Fruit fly (Drosophila melanogaster) whole organism: ENCODE results near the gene mRRF1.
A peak's percentile ranks its signal among the peaks of the same experiment; 100 is the strongest.

Experiments used
- CG8478 ChIP-seq: fragments of >200 bp; optimal IDR thresholded peaks from 2 replicates; lab custom pipeline; 2018; ENCODE audit warnings: inconsistent platforms
- Dll ChIP-seq: fragments of >200 bp; optimal IDR thresholded peaks from 2 replicates; lab custom pipeline; 2017
- EcR ChIP-seq, 2 experiments: fragments of >200 bp; optimal IDR thresholded peaks; 2 replicates each; lab custom pipeline; 2017; ENCODE audit warnings: missing biosample characterization in 2 of 2, missing genetic modification characterization in 2 of 2, missing genetic modification reagents in 2 of 2
- pan ChIP-seq: fragments of >200 bp; optimal IDR thresholded peaks from 2 replicates; lab custom pipeline; 2017
- psq ChIP-seq: fragments of >200 bp; optimal IDR thresholded peaks from 2 replicates; lab custom pipeline; 2017
- usp ChIP-seq: fragments of >200 bp; optimal IDR thresholded peaks from 2 replicates; lab custom pipeline; 2017; ENCODE audit warnings: missing biosample characterization, missing genetic modification characterization, mixed read lengths

The mRRF1 gene

DNA sequence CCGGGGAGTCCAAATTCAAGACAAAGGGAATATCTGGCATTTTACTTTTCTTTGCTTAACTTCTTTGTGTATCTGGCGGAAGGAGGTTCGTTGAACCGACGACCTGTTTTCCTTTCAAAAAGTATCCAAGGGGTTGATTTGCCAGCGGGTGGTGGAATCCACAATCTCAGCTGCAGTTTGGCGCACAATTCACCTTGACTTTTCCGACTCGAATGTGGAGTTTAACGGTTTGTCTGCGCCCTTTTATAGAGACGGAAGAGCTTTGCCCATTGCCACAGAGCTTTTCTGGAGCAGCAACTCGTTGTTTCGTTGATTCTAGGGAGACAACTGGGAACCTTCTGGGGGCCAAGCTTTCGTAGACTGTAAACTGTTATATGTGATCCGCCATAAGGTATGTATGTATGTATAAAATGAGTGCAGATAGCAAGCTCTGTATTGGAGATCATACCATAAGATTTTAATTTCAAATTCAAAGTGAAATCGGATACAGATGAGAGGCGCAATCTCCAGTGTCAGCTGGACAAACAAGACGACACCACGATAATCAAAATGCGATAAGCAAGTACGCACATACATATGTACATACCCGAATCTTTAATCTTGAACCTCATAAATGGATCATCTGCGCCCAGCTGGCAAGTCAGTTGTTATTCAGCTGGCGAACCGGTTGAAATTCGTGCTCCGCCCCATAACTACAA is 8.3 kb downstream of the mRRF1 start, which contains the start of the genes Hsp67Bc, CG4456 and Hsp22:
Hsp67Bc (minus strand) TSS at position 220 of the 698 bp plus-strand sequence.
CG4456 (plus strand) TSS at position 445 of the 698 bp plus-strand sequence.
Hsp22 (plus strand) TSS at position 654 of the 698 bp plus-strand sequence.
- TF ChIP-seq EcR (GFP tag; optimal IDR thresholded peaks at IDR 0.05; lab: Kevin White, UChicago) (peak in 1 of 2 experiments; percentile 72), Dll (lab: Kevin White, UChicago) (no peak)

DNA sequence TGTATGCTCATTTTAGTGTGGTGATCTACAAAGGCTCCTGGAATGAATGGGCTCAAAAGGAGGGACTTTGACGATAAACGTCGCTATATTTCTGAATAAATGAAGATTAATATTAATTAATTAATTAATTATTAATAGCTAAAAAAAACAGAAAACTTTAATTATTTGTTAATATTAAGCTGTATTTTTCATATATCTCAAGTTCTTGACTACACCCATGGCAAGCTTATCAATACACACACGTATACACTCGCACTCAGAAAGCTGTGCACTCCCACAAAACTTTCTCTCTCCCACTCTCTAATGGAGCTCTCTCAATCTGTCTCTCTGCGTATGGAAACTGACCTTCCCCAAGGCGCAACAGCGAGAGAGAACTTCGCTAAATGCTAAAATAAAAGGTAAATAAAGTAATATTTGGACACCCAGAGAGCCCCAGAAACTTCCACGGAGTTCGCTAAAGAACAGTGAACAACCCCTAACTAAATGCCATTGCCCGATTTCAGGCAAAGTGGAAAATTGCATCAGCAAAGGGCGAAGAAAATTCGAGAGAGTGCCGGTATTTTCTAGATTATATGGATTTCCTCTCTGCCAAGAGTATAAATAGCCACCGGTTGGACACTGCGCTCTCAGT is 9.3 kb downstream of the mRRF1 start:
- TF ChIP-seq Dll (lab: Kevin White, UChicago) (no peak), pan (lab: Kevin White, UChicago) (no peak), psq (lab: Kevin White, UChicago) (no peak), EcR (GFP tag; optimal IDR thresholded peaks at IDR 0.05; lab: Kevin White, UChicago) (peak; percentile 26 to 68), CG8478 (lab: Kevin White, UChicago) (no peak)

DNA sequence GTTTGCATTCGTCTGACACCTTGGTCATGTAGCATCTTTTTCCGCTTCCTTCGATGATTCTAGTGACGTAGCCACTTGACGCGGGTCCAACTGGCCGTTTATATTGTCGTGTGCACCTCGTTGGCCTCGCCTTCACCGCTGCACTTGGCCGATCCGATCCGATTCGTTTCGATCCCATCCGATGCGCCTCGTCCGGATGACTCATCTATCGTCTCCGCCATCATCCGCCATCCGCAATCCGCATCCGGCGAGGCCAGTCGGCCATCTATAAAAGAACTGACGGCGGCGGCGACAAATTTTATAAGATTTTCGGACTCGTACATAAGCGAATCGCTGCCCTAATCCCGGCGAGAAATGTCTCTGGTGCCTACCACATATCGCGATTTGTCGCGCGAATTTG is 11.0 kb downstream of the mRRF1 start, which contains the start of gene CG4461:
CG4461 (plus strand) TSS at position 301 of the 400 bp plus-strand sequence.
- TF ChIP-seq Dll (lab: Kevin White, UChicago) (no peak), psq (lab: Kevin White, UChicago) (no peak), EcR (GFP tag; optimal IDR thresholded peaks at IDR 0.05; lab: Kevin White, UChicago) (no peak), pan (lab: Kevin White, UChicago) (no peak), usp (no peak), CG8478 (lab: Kevin White, UChicago) (no peak)

DNA sequence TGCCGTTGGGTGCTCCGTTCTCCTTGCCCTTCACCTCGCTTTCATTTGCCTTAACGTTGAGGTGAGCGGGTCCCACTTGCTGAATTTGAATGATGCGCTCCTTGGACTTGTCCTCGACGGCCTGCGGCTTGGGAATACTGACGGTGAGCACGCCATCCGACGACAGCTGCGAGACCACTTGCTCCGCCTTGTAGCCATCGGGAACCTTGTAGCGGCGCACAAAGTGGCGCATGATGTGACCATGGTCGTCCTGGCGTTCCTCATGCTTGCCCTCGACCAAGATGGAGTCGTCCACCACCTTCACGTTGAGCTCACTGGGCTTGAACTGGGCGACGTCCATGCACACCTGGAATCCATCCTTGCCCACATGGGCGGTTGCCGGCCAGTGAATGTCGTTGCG is 12.4 kb downstream of the mRRF1 start:
- TF ChIP-seq EcR (GFP tag; optimal IDR thresholded peaks at IDR 0.05; lab: Kevin White, UChicago), result no peak
- no peak for TF ChIP-seq psq (lab: Kevin White, UChicago)
- TF ChIP-seq Dll (lab: Kevin White, UChicago), result no peak

DNA sequence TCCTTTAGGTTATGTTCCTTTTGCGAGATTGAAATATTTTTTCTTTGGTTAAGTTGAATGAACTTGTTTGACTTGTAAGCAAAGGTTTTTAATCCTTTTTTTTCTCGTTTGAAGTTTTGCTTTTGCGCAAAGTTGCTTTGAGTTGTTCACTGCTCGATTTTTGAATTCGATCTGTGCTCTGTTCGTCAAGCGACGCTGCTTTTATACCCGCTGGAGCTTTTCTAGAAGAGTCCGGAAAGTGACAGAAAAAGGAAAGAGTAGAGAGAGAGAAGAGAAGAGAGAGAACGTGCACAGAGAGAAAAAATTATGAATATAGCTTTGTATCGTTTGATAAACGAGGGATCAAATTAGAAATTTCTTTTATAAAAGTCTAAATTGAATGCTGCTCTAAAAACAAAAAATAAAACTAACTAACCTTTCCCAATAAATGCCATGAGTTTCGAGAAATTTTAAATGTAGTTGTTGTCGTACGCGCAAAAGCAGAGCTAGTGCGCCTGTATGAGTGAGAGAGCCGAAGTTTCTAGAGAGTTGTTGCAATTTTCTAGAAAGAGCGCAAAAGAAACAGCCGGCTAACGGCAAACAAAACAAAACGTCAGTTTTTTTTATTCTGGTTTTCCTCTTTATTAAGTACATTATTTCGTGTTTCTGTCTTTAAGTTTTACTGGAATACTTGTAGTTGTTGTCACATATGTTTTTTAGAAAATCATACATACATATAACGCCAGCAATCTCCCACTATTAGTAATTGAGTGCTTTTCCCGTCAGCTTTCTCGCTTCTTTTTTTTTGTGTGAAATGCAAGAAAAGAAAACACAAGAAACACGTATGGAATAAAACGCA is 13.3 kb downstream of the mRRF1 start, which contains the start of gene Hsp26:
Hsp26 (minus strand) TSS at position 230 of the 838 bp plus-strand sequence.
- TF ChIP-seq usp (no peak), pan (lab: Kevin White, UChicago) (no peak), Dll (lab: Kevin White, UChicago) (no peak), psq (lab: Kevin White, UChicago) (no peak), EcR (GFP tag; optimal IDR thresholded peaks at IDR 0.05; lab: Kevin White, UChicago) (peak; percentile 74 to 96)

DNA sequence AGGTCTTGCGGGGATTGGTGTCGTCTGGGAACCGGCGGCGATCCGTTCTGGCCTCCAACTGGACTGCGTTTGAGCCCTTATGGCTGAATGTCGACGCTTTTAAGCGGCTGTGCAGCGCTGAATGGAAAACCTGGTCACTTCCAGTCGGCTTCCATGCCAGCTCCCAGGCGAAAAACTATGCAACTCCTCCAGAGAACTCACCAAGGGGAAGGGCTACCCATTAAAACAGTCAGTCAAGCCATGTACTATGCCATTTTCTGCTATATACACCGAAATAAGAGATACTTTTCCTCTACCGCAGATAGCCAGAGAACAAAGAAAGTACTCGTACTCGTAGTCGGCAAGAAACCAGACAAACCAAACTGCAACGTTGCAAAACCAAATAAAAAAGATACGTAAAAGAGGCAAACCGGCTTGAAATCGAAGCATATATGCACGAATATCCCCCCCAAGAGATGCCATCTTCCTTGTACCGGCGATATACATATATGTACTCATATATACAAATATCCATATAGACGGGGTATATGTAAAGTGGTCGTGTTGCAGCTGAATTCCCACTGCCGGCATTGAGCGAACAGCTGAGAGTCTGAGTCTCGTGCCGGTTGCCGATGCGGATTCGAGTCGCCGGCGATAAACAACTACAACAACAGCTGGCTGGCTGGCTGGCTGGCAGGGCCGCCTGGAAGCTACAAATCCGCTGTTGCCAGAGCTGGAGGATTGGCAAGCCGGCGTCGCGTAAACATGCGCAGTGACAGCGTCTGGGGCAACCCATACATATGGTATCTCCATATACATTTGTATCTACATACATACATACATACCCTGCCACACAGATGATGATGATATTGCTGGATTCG is 15.6 kb downstream of the mRRF1 start, which contains the start of gene Hsp67Ba:
Hsp67Ba (minus strand) TSS at position 51 of the 860 bp plus-strand sequence.
- TF ChIP-seq Dll (lab: Kevin White, UChicago) (peak; percentile 20), psq (lab: Kevin White, UChicago) (no peak)

DNA sequence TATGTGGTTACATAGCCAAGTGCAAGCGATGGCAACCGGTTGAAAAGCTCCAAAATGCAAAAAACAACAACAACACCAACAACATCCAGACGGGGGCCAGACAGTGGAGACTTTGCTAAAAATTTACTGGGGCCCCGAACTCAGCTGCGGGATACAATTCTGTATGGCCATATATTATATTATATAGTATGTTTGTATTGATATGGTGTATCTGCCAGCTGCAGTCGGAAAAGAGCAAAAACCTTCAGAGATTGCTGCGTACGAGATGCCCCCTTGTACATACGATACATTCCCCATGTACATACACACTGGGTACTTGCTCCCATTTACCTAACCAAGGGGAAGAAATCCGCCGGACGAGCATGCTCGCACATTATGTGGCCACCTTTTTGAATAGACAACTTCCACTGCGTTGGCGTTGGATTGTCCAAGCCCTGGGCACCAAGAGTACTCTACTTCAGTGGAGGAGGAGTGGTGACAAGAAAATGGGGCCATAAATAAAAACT is 16.2 kb downstream of the mRRF1 start:
- no peak for TF ChIP-seq Dll (lab: Kevin White, UChicago)
- TF ChIP-seq EcR (GFP tag; optimal IDR thresholded peaks at IDR 0.05; lab: Kevin White, UChicago), result no peak
- TF ChIP-seq CG8478 (lab: Kevin White, UChicago), result no peak
- TF ChIP-seq psq (lab: Kevin White, UChicago), result no peak
- no peak for TF ChIP-seq usp
- no peak for TF ChIP-seq pan (lab: Kevin White, UChicago)

DNA sequence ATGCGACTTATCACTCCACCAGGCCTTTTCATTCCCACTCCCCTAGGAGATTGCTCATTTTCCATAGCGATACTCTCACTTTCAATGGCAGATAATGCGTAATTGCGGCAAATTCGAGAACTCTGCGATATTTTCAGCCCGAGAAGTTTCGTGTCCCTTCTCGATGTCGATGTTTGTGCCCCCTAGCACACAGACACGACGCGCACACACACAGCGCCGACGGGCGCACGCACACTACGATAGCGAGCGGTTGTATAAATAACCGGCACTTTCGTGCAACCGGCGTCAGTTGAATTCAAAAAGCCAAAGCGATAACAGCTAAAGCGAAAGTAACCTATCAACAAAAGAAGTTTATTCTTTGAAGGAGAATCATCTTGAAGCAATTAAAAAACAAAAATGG is 17.5 kb downstream of the mRRF1 start, which contains the start of gene Hsp23:
Hsp23 (plus strand) TSS at position 281 of the 400 bp plus-strand sequence.
- TF ChIP-seq EcR (GFP tag; optimal IDR thresholded peaks at IDR 0.05; lab: Kevin White, UChicago), result peak in 1 of 2 experiments; percentile 48
- peak; percentile 18 for TF ChIP-seq Dll (lab: Kevin White, UChicago)
- no peak for TF ChIP-seq psq (lab: Kevin White, UChicago)

DNA sequence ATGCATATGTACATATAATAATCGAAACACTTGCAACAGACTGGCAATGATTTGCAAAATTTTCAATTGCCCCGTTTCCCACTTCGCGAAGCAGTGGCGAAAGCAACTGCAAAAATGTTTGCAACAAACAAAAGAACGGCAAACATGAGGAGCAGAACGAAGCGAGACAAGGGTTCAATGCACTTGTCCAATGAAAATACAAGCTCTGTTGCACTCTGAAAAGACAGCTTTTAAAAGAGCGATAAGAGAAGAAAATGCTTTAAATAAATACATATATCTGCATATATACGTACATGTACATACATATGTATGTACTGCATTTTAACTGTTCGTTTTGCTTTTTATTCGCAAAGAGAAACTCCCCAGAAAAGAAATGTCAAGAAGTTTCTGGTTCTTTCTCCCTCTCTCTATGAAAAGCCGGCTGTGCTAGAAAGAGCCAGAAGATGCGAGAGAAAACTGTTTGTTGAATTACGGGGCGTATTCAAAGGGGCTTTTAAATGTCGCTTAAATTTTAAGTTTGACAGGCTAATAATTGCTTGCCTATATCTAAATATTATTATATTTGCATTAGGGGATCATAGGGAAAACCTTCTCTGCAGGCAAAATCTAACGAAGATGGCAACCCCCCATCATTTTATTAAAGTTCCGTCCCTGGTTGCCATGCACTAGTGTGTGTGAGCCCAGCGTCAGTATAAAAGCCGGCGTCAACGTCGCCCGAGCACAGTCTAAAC is 19.4 kb downstream of the mRRF1 start, which contains the start of gene Hsp27:
Hsp27 (plus strand) TSS at position 719 of the 731 bp plus-strand sequence.
- TF ChIP-seq EcR (GFP tag; optimal IDR thresholded peaks at IDR 0.05; lab: Kevin White, UChicago) (peak in 1 of 2 experiments; percentile 76), Dll (lab: Kevin White, UChicago) (no peak), CG8478 (lab: Kevin White, UChicago) (peak; percentile 42), pan (lab: Kevin White, UChicago) (no peak)
